Fruit fly (Drosophila melanogaster) whole organism, embryonic: ENCODE results near the gene CG31798.

Source experiments
- CG11093 ChIP-seq: fragments of 200-800 bp; sonication (Bioruptor generic); IDR thresholded peaks from 3 replicates; pipeline ENCODE4 v1.3.6; 2022; ENCODE audit warnings: missing biosample characterization, missing genetic modification characterization
- CG11695 ChIP-seq: fragments of 200-800 bp; sonication (Bioruptor generic); IDR thresholded peaks from 3 replicates; pipeline ENCODE4 v1.3.6; 2022; ENCODE audit warnings: missing biosample characterization, missing genetic modification characterization
- CG12071 ChIP-seq: fragments of 200-800 bp; sonication (Bioruptor generic); optimal IDR thresholded peaks from 3 replicates; lab custom pipeline; 2018; ENCODE audit warnings: missing biosample characterization, mild to moderate bottlenecking, missing genetic modification characterization
- CG1647 ChIP-seq: fragments of 200-800 bp; sonication (Bioruptor generic); optimal IDR thresholded peaks from 3 replicates; lab custom pipeline; 2016; ENCODE audit warnings: missing biosample characterization, missing genetic modification characterization
- CG18476 ChIP-seq: fragments of 200-800 bp; sonication (Bioruptor generic); optimal IDR thresholded peaks from 2 replicates; lab custom pipeline; 2016; ENCODE audit warnings: missing biosample characterization, mild to moderate bottlenecking, missing genetic modification characterization
- CG2678 ChIP-seq: fragments of 200-800 bp; sonication (Bioruptor generic); optimal IDR thresholded peaks from 3 replicates; lab custom pipeline; 2019; ENCODE audit warnings: missing biosample characterization, mild to moderate bottlenecking, missing genetic modification characterization, moderate library complexity
- CG31441 ChIP-seq: fragments of 200-800 bp; sonication (Bioruptor generic); IDR thresholded peaks from 2 replicates; pipeline ENCODE4 v1.3.6; 2022; ENCODE audit warnings: missing biosample characterization, missing genetic modification characterization
- CG4404 ChIP-seq: fragments of 200-800 bp; sonication (Bioruptor generic); IDR thresholded peaks from 2 replicates; pipeline ENCODE4 v1.3.6; 2022; ENCODE audit warnings: missing biosample characterization, missing genetic modification characterization
- CG7745 ChIP-seq: fragments of 200-800 bp; sonication (Bioruptor generic); optimal IDR thresholded peaks from 2 replicates; lab custom pipeline; 2018; ENCODE audit warnings: missing biosample characterization, mild to moderate bottlenecking, missing genetic modification characterization, moderate library complexity
- CG7839 ChIP-seq: fragments of 200-800 bp; sonication (Bioruptor generic); optimal IDR thresholded peaks from 3 replicates; lab custom pipeline; 2018; ENCODE audit warnings: missing biosample characterization, mild to moderate bottlenecking, missing genetic modification characterization, moderate library complexity
- CG8089 ChIP-seq: fragments of 200-800 bp; sonication (Bioruptor generic); optimal IDR thresholded peaks from 3 replicates; lab custom pipeline; 2016; ENCODE audit warnings: missing biosample characterization, missing genetic modification characterization
- CG9437 ChIP-seq: fragments of 200-800 bp; sonication (Bioruptor generic); optimal IDR thresholded peaks from 2 replicates; lab custom pipeline; 2018; ENCODE audit warnings: missing biosample characterization, mild to moderate bottlenecking, missing genetic modification characterization
- Doc3 ChIP-seq: fragments of 200-800 bp; sonication (Bioruptor generic); IDR thresholded peaks from 3 replicates; pipeline ENCODE4 v1.3.6; 2022; ENCODE audit warnings: missing biosample characterization, missing genetic modification characterization; ENCODE audit not compliant: partially characterized antibody
- Dp ChIP-seq: fragments of 200-800 bp; sonication (Bioruptor generic); optimal IDR thresholded peaks from 2 replicates; lab custom pipeline; 2018; ENCODE audit warnings: missing biosample characterization, mild to moderate bottlenecking, missing genetic modification characterization, moderate library complexity
- Eip74EF ChIP-seq, 2 experiments: fragments of 200-800 bp in 1 of 2; fragments of >200 bp in 1 of 2; sonication (Bioruptor generic) in 1 of 2; optimal IDR thresholded peaks; 2 replicates each; lab custom pipeline; 2017 to 2019; ENCODE audit warnings: missing biosample characterization in 2 of 2, missing genetic modification characterization in 2 of 2, mild to moderate bottlenecking in 1 of 2, moderate library complexity in 1 of 2
- Ets97D ChIP-seq: fragments of 200-800 bp; sonication (Bioruptor generic); optimal IDR thresholded peaks from 3 replicates; lab custom pipeline; 2016; ENCODE audit warnings: missing biosample characterization, missing genetic modification characterization
- Fer1 ChIP-seq: fragments of 200-800 bp; sonication (Bioruptor generic); optimal IDR thresholded peaks from 2 replicates; lab custom pipeline; 2017; ENCODE audit warnings: missing biosample characterization, mild to moderate bottlenecking, missing genetic modification characterization
- Hmx ChIP-seq: fragments of 200-800 bp; sonication (Bioruptor generic); optimal IDR thresholded peaks from 2 replicates; lab custom pipeline; 2016; ENCODE audit warnings: missing biosample characterization, missing genetic modification characterization
- MBD-R2 ChIP-seq: fragments of 200-800 bp; sonication (Bioruptor generic); IDR thresholded peaks from 2 replicates; pipeline ENCODE4 v1.3.6; 2022; ENCODE audit warnings: missing biosample characterization, missing genetic modification characterization
- Med ChIP-seq: fragments of 200-800 bp; sonication (Bioruptor generic); peaks from one replicate; lab custom pipeline; 2016; ENCODE audit warnings: missing biosample characterization, missing genetic modification characterization, mild to moderate bottlenecking, inconsistent platforms, moderate library complexity
- Meics ChIP-seq: fragments of 200-800 bp; sonication (Bioruptor generic); optimal IDR thresholded peaks from 2 replicates; lab custom pipeline; 2017; ENCODE audit warnings: missing biosample characterization, mild to moderate bottlenecking, missing genetic modification characterization
- Nf-YC ChIP-seq: fragments of 200-800 bp; optimal IDR thresholded peaks from 3 replicates; lab custom pipeline; 2019; ENCODE audit warnings: missing biosample characterization, mild to moderate bottlenecking, missing genetic modification characterization, moderate library complexity
- Oli ChIP-seq: fragments of 200-800 bp; sonication (Bioruptor generic); optimal IDR thresholded peaks from 2 replicates; lab custom pipeline; 2018; ENCODE audit warnings: missing biosample characterization, mild to moderate bottlenecking, missing genetic modification characterization, moderate library complexity
- Sin3A ChIP-seq: fragments of >200 bp; optimal IDR thresholded peaks from 2 replicates; lab custom pipeline; 2018
- Trl ChIP-seq, 3 experiments: fragments of >200 bp in 2 of 3; fragments of 200-800 bp in 1 of 3; sonication (Bioruptor generic) in 1 of 3; optimal IDR thresholded peaks; 2 replicates in 1 of 3; 3 replicates in 2 of 3; lab custom pipeline; 2016 to 2017; ENCODE audit warnings: missing biosample characterization in 1 of 3, missing genetic modification characterization in 1 of 3
- ab ChIP-seq: fragments of 200-800 bp; sonication (Bioruptor generic); optimal IDR thresholded peaks from 2 replicates; lab custom pipeline; 2016; ENCODE audit warnings: missing biosample characterization, missing genetic modification characterization
- ash1 ChIP-seq: fragments of 200-800 bp; sonication (Bioruptor generic); optimal IDR thresholded peaks from 2 replicates; lab custom pipeline; 2018; ENCODE audit warnings: missing biosample characterization, mild to moderate bottlenecking, missing genetic modification characterization
- chinmo ChIP-seq: fragments of 200-800 bp; sonication (Bioruptor generic); IDR thresholded peaks from 4 replicates; pipeline ENCODE4 v1.3.6; 2022; ENCODE audit warnings: missing biosample characterization, missing genetic modification characterization; ENCODE audit not compliant: partially characterized antibody
- crc ChIP-seq: fragments of 200-800 bp; sonication (Bioruptor generic); optimal IDR thresholded peaks from 2 replicates; lab custom pipeline; 2016; ENCODE audit warnings: missing biosample characterization, missing genetic modification characterization
- crp ChIP-seq, 2 experiments: fragments of 200-800 bp; sonication (Bioruptor generic); optimal IDR thresholded peaks; 2 replicates in 1 of 2; 3 replicates in 1 of 2; lab custom pipeline; 2017; ENCODE audit warnings: missing biosample characterization in 2 of 2, missing genetic modification characterization in 2 of 2, mild to moderate bottlenecking in 1 of 2, moderate library complexity in 1 of 2
- da ChIP-seq: fragments of 200-800 bp; sonication (Bioruptor generic); optimal IDR thresholded peaks from 2 replicates; lab custom pipeline; 2016; ENCODE audit warnings: missing biosample characterization, missing genetic modification characterization
- dm ChIP-seq: fragments of 200-800 bp; sonication (Bioruptor generic); optimal IDR thresholded peaks from 3 replicates; lab custom pipeline; 2016; ENCODE audit warnings: missing biosample characterization, missing genetic modification characterization
- fd64A ChIP-seq: fragments of 200-800 bp; sonication (Bioruptor generic); optimal IDR thresholded peaks from 3 replicates; lab custom pipeline; 2018; ENCODE audit warnings: missing biosample characterization, mild to moderate bottlenecking, missing genetic modification characterization
- fu2 ChIP-seq: fragments of 200-800 bp; sonication (Bioruptor generic); optimal IDR thresholded peaks from 2 replicates; lab custom pipeline; 2016; ENCODE audit warnings: missing biosample characterization, missing genetic modification characterization
- gcm ChIP-seq: fragments of 200-800 bp; sonication (Bioruptor generic); optimal IDR thresholded peaks from 2 replicates; lab custom pipeline; 2019; ENCODE audit warnings: missing biosample characterization, mild to moderate bottlenecking, missing genetic modification characterization, moderate library complexity
- gem ChIP-seq: fragments of 200-800 bp; sonication (Bioruptor generic); optimal IDR thresholded peaks from 2 replicates; lab custom pipeline; 2019; ENCODE audit warnings: missing biosample characterization, mild to moderate bottlenecking, missing genetic modification characterization, moderate library complexity
- gsb ChIP-seq: fragments of 200-800 bp; sonication (Bioruptor generic); IDR thresholded peaks from 2 replicates; pipeline ENCODE4 v1.3.6; 2022; ENCODE audit warnings: missing biosample characterization, missing genetic modification characterization
- ham ChIP-seq: fragments of 200-800 bp; sonication (Bioruptor generic); IDR thresholded peaks from 2 replicates; pipeline ENCODE4 v1.3.6; 2022; ENCODE audit warnings: missing biosample characterization, missing genetic modification characterization
- insv ChIP-seq, 2 experiments: fragments of 200-800 bp; sonication (Bioruptor generic); optimal IDR thresholded peaks; 3 replicates each; lab custom pipeline; 2016 to 2018; ENCODE audit warnings: missing biosample characterization in 2 of 2, missing genetic modification characterization in 2 of 2
- knrl ChIP-seq: fragments of 200-800 bp; sonication (Bioruptor generic); IDR thresholded peaks from 3 replicates; pipeline ENCODE4 v1.3.6; 2022; ENCODE audit warnings: missing biosample characterization, missing genetic modification characterization; ENCODE audit not compliant: partially characterized antibody
- lmd ChIP-seq: fragments of 200-800 bp; sonication (Bioruptor generic); IDR thresholded peaks from 2 replicates; pipeline ENCODE4 v1.3.6; 2022; ENCODE audit warnings: missing biosample characterization, missing genetic modification characterization
- mld ChIP-seq: fragments of 200-800 bp; sonication (Bioruptor generic); IDR thresholded peaks from 3 replicates; pipeline ENCODE4 v1.3.6; 2022; ENCODE audit warnings: missing biosample characterization, missing genetic modification characterization; ENCODE audit not compliant: partially characterized antibody
- pho ChIP-seq: fragments of 200-800 bp; sonication (Bioruptor generic); optimal IDR thresholded peaks from 2 replicates; lab custom pipeline; 2016; ENCODE audit warnings: missing biosample characterization, missing genetic modification characterization
- pum ChIP-seq: fragments of 200-800 bp; sonication (Bioruptor generic); optimal IDR thresholded peaks from 2 replicates; lab custom pipeline; 2016; ENCODE audit warnings: missing biosample characterization, missing genetic modification characterization
- pzg ChIP-seq: fragments of 200-800 bp; sonication (Bioruptor generic); optimal IDR thresholded peaks from 3 replicates; lab custom pipeline; 2018; ENCODE audit warnings: missing biosample characterization, mild to moderate bottlenecking, missing genetic modification characterization, moderate library complexity
- sob ChIP-seq: fragments of 200-800 bp; sonication (Bioruptor generic); IDR thresholded peaks from 2 replicates; pipeline ENCODE4 v1.3.6; 2022; ENCODE audit warnings: missing biosample characterization, missing genetic modification characterization
- tna ChIP-seq: fragments of 200-800 bp; sonication (Bioruptor generic); IDR thresholded peaks from 2 replicates; pipeline ENCODE4 v1.3.6; 2022; ENCODE audit warnings: missing biosample characterization, missing genetic modification characterization; ENCODE audit not compliant: partially characterized antibody
- trem ChIP-seq: fragments of 200-800 bp; optimal IDR thresholded peaks from 3 replicates; lab custom pipeline; 2019; ENCODE audit warnings: missing biosample characterization, mild to moderate bottlenecking, missing genetic modification characterization, moderate library complexity
- wor ChIP-seq: fragments of 200-800 bp; sonication (Bioruptor generic); IDR thresholded peaks from 2 replicates; pipeline ENCODE4 v1.3.6; 2022; ENCODE audit warnings: missing biosample characterization, missing genetic modification characterization

The CG31798 gene

dm6 chr2L:19430343-19430742 is 36.4 kb downstream of the CG31798 start, which contains the start of gene RtcB (continued):
- TF ChIP-seq Eip74EF (GFP tag; optimal IDR thresholded peaks at IDR 0.05; lab: Kevin White, UChicago): no peak
- TF ChIP-seq CG31441: no peak
- no peak for TF ChIP-seq wor (GFP tag; lab: Robert Waterston, UW)
- TF ChIP-seq fd64A (GFP tag; lab: Kevin White, UChicago): no peak
- TF ChIP-seq ham (GFP tag; lab: Robert Waterston, UW): no peak
- no peak for TF ChIP-seq CG9437 (GFP tag; lab: Kevin White, UChicago)
- TF ChIP-seq CG7839 (tag; lab: Kevin White, UChicago): peak; percentile 19
- TF ChIP-seq CG7745: no peak
- TF ChIP-seq da: no peak
- no peak for TF ChIP-seq CG12071 (GFP tag; lab: Kevin White, UChicago)
- no peak for TF ChIP-seq Nf-YC (tag; lab: Kevin White, UChicago)
- no peak for TF ChIP-seq CG4404 (GFP tag; lab: Robert Waterston, UW)
- no peak for TF ChIP-seq ash1 (GFP tag; lab: Kevin White, UChicago)
- TF ChIP-seq CG1647: no peak
- no peak for TF ChIP-seq CG11093 (GFP tag; lab: Robert Waterston, UW)
- no peak for TF ChIP-seq fu2 (GFP tag; lab: Kevin White, UChicago)
- TF ChIP-seq, all 482 proteins: peak for 111

dm6 chr2L:19432424-19433015 is 38.6 kb downstream of the CG31798 start, which contains the start of gene Rab9:
Gene Rab9, plus strand, starts transcription at chr2L:19432574.
- TF ChIP-seq Dp: peak; percentile 53
- TF ChIP-seq gcm (GFP tag; lab: Kevin White, UChicago): no peak
- no peak for TF ChIP-seq CG7839 (tag; lab: Kevin White, UChicago)
- no peak for TF ChIP-seq sob
- peak; percentile 86; the same call in 1 of the 4 replicates for TF ChIP-seq chinmo (GFP tag; lab: Robert Waterston, UW)
- no peak for TF ChIP-seq ab (GFP tag; lab: Kevin White, UChicago)
- no peak for TF ChIP-seq knrl (GFP tag; lab: Robert Waterston, UW)
- peak; percentile 1 to 87 for TF ChIP-seq insv (GFP tag; optimal IDR thresholded peaks at IDR 0.05; lab: Kevin White, UChicago)
- no peak for TF ChIP-seq Meics (GFP tag; lab: Kevin White, UChicago)
- TF ChIP-seq trem: no peak
- TF ChIP-seq Med: peak; percentile 68
- TF ChIP-seq CG11695 (GFP tag; lab: Robert Waterston, UW): no peak
- TF ChIP-seq CG8089 (GFP tag; lab: Kevin White, UChicago): no peak
- TF ChIP-seq tna (GFP tag; lab: Robert Waterston, UW): no peak
- no peak for TF ChIP-seq Trl (optimal IDR thresholded peaks at IDR 0.05; lab: Kevin White, UChicago)
- no peak for TF ChIP-seq Trl (GFP tag; optimal IDR thresholded peaks at IDR 0.05; lab: Kevin White, UChicago)
- TF ChIP-seq CG18476 (GFP tag; lab: Kevin White, UChicago): no peak
- TF ChIP-seq pzg (GFP tag; lab: Kevin White, UChicago): peak; percentile 4
- no peak for TF ChIP-seq gsb (GFP tag; lab: Robert Waterston, UW)
- peak in 1 of 2 experiments; percentile 75 for TF ChIP-seq crp (GFP tag; optimal IDR thresholded peaks at IDR 0.05; lab: Kevin White, UChicago)
- TF ChIP-seq dm (GFP tag; lab: Kevin White, UChicago): no peak
- no peak for TF ChIP-seq Hmx (GFP tag; lab: Kevin White, UChicago)
- 0 out of 2 replicates have a peak, but pooled peaks have one; percentile 7 for TF ChIP-seq lmd
- TF ChIP-seq Fer1 (GFP tag; lab: Kevin White, UChicago): no peak
- no peak for TF ChIP-seq Doc3
- TF ChIP-seq Ets97D (GFP tag; lab: Kevin White, UChicago): no peak
- 0 out of 3 replicates have a peak, but pooled peaks have one; percentile 43 for TF ChIP-seq mld
- no peak for TF ChIP-seq MBD-R2 (GFP tag; lab: Robert Waterston, UW)
- TF ChIP-seq crc: no peak
- TF ChIP-seq CG2678: no peak
- no peak for TF ChIP-seq pum (GFP tag; lab: Kevin White, UChicago)
- no peak for TF ChIP-seq pho (GFP tag; lab: Kevin White, UChicago)
- no peak for TF ChIP-seq gem (tag; lab: Kevin White, UChicago)
- TF ChIP-seq Oli (tag; lab: Kevin White, UChicago): no peak
- TF ChIP-seq Sin3A: no peak
